Worm (Caenorhabditis elegans): ENCODE data around the gene ent-2.

ent-2 gene

ce11 chrX:15593366-15593765, 7.5 kb upstream of the ent-2 start:
- TF ChIP-seq nhr-237 (tag; optimal IDR thresholded peaks at IDR 0.05) (no peak), elt-3 (tag; optimal IDR thresholded peaks at IDR 0.05) (no peak), zag-1 (tag; optimal IDR thresholded peaks at IDR 0.05) (no peak), egl-27 (tag; optimal IDR thresholded peaks at IDR 0.05) (no peak), ceh-16 (tag; optimal IDR thresholded peaks at IDR 0.05) (no peak), unc-55 (GFP tag; optimal IDR thresholded peaks at IDR 0.05) (no peak), C34F6.9 (tag; optimal IDR thresholded peaks at IDR 0.05) (no peak), sma-9 (GFP tag; optimal IDR thresholded peaks at IDR 0.05) (no peak), sma-9 (tag; optimal IDR thresholded peaks at IDR 0.05) (no peak), mbf-1 (tag; optimal IDR thresholded peaks at IDR 0.05) (no peak), nhr-11 (tag; optimal IDR thresholded peaks at IDR 0.05) (no peak), ama-1 (optimal IDR thresholded peaks at IDR 0.05) (no peak), blmp-1 (tag; optimal IDR thresholded peaks at IDR 0.05; ENCODE audit: insufficient read depth) (no peak), nhr-77 (tag; optimal IDR thresholded peaks at IDR 0.05) (no peak), nhr-21 (tag; optimal IDR thresholded peaks at IDR 0.05) (no peak), sma-3 (GFP tag; optimal IDR thresholded peaks at IDR 0.05) (no peak), unc-62 (GFP tag; optimal IDR thresholded peaks at IDR 0.05) (no peak)

- no peak for TF ChIP-seq nhr-6 (tag; optimal IDR thresholded peaks at IDR 0.05)
- no peak for TF ChIP-seq zag-1 (tag; optimal IDR thresholded peaks at IDR 0.05)
- TF ChIP-seq nhr-237 (tag; optimal IDR thresholded peaks at IDR 0.05): no peak
- no peak for TF ChIP-seq C34F6.9 (tag; optimal IDR thresholded peaks at IDR 0.05)
- no peak for TF ChIP-seq ZK546.5 (tag; optimal IDR thresholded peaks at IDR 0.05)
- TF ChIP-seq elt-1 (tag; optimal IDR thresholded peaks at IDR 0.05): no peak
- no peak for TF ChIP-seq nhr-129 (tag; optimal IDR thresholded peaks at IDR 0.05)
- TF ChIP-seq ztf-4 (tag; optimal IDR thresholded peaks at IDR 0.05): no peak
- TF ChIP-seq peb-1 (tag; optimal IDR thresholded peaks at IDR 0.05): no peak
- no peak for TF ChIP-seq dmd-4 (tag; optimal IDR thresholded peaks at IDR 0.05)
- no peak for TF ChIP-seq egl-27 (tag; optimal IDR thresholded peaks at IDR 0.05)
Observed at ce11 chrX:15594019-15594418, 6.8 kb upstream of the ent-2 start.

- TF ChIP-seq nhr-129 (tag; optimal IDR thresholded peaks at IDR 0.05): no peak
- TF ChIP-seq zag-1 (tag; optimal IDR thresholded peaks at IDR 0.05): no peak
Observed at ce11 chrX:15597077-15597476, 3.8 kb upstream of the ent-2 start, which contains the start of gene K09A9.8. TSS of gene K09A9.8 (minus strand) at chrX:15597177.

- TF ChIP-seq fos-1 (tag; optimal IDR thresholded peaks at IDR 0.05) (peak; percentile 29), crh-2 (tag; optimal IDR thresholded peaks at IDR 0.05) (peak; percentile 48), nhr-12 (tag; optimal IDR thresholded peaks at IDR 0.05) (no peak), sma-9 (GFP tag; optimal IDR thresholded peaks at IDR 0.05) (peak; percentile 70), sma-9 (tag; optimal IDR thresholded peaks at IDR 0.05) (no peak)
Observed at ce11 chrX:15598661-15599384, 2.0 kb upstream of the ent-2 start.

DNA sequence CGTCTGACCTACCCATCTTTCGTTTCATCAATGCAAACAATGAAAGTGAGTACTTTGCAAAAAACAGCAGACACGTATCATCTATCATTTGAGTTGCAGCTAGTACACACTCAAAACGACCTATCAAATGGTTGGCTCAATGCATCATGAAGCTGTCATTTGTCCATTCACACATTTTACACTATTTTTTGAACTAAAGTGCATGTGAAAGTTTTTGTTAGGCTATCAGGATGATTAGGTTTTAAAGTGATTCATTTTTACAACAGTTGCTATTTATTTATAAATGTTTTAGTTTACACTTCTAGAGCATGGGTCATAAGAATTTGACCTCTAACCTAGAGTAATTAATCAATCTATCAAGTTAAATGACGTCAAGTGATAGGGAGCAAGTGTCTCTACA, 942 bp upstream of the ent-2 start:
- peak; percentile 31 for TF ChIP-seq sma-9 (GFP tag; optimal IDR thresholded peaks at IDR 0.05)
- no peak for TF ChIP-seq sma-9 (tag; optimal IDR thresholded peaks at IDR 0.05)
- no peak for TF ChIP-seq alr-1 (tag; optimal IDR thresholded peaks at IDR 0.05)
- TF ChIP-seq nhr-129 (tag; optimal IDR thresholded peaks at IDR 0.05): peak; percentile 56

DNA sequence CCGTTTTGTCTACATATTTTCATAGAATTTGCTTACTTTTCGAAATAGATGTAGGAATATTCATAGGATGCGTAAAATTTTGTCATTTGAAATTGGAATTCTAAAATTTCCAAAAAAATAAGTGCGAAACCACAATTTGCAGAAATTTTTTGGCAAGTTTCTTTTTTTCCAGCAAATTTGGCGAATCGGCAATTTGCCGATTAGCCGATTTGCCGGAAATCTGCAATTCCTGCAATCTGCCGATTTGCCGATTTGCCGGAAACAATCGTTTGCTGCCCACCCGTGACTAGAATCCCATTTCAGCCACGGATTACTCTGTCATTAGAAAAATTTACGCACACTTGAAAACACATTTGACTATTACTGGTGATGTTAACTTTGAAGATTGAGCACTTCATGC, 3.4 kb downstream of the ent-2 start:
- TF ChIP-seq ama-1 (optimal IDR thresholded peaks at IDR 0.05) (no peak), sma-9 (GFP tag; optimal IDR thresholded peaks at IDR 0.05) (peak; percentile 0), sma-9 (tag; optimal IDR thresholded peaks at IDR 0.05) (no peak)

DNA sequence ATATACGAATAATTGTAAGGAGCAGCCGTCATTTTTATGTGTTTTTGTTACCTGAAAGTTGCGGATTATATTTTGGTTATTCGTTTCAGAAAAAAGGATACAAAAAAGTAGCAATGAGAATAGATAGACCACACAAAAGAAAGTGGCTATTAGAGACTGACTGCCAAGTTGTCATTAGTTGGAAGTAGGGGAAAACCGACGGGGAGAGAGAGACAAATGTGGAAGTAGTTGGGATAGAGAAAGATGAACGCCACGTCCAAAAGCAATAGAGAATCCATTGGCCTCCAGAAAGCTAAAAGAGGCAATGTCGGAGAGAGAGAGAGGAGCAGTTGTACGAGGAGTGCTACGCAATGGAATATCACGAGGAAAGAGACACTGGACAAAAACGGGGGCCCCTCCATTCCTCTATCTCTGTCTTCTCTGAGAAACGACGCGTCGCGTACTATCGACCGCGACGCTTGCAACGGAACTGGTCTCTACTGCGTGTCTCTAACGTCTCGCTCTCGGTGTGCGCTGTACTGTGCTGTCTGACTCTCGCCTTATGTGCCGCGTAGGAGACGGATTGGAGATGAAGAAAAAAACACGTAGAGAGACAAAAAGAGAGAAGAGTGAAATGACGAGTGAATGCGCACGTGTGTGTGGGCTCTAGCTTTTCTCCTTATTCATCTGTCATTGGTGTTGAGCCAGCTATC, 5.9 kb downstream of the ent-2 start, which contains the start of gene rab-14:
TSS of gene rab-14 (minus strand) at position 51 of the 692 bp plus-strand sequence.
- TF ChIP-seq unc-62 (GFP tag; optimal IDR thresholded peaks at IDR 0.05) (no peak), F13H6.1 (tag; optimal IDR thresholded peaks at IDR 0.05) (peak; percentile 80), C34F6.9 (tag; optimal IDR thresholded peaks at IDR 0.05) (peak; percentile 61), unc-39 (tag; optimal IDR thresholded peaks at IDR 0.05) (no peak), sem-4 (tag; optimal IDR thresholded peaks at IDR 0.05) (peak; percentile 81), ztf-1 (GFP tag; conservative IDR thresholded peaks at IDR 0.05) (no peak), crh-2 (tag; optimal IDR thresholded peaks at IDR 0.05) (peak; percentile 76), nhr-12 (tag; optimal IDR thresholded peaks at IDR 0.05) (no peak), zag-1 (tag; optimal IDR thresholded peaks at IDR 0.05) (peak; percentile 84), sma-9 (GFP tag; optimal IDR thresholded peaks at IDR 0.05) (peak; percentile 51), sma-9 (tag; optimal IDR thresholded peaks at IDR 0.05) (no peak), nhr-21 (tag; optimal IDR thresholded peaks at IDR 0.05) (peak; percentile 70), elt-1 (tag; optimal IDR thresholded peaks at IDR 0.05) (no peak), nhr-25 (tag; optimal IDR thresholded peaks at IDR 0.05) (peak; percentile 52), skn-1 (tag; optimal IDR thresholded peaks at IDR 0.05) (no peak), ama-1 (optimal IDR thresholded peaks at IDR 0.05) (no peak), mab-5 (tag; optimal IDR thresholded peaks at IDR 0.05) (peak; percentile 41), elt-3 (tag; optimal IDR thresholded peaks at IDR 0.05) (no peak), ceh-82 (tag; optimal IDR thresholded peaks at IDR 0.05) (peak; percentile 27), mdl-1 (tag; optimal IDR thresholded peaks at IDR 0.05) (peak; percentile 59 to 94), nhr-77 (tag; optimal IDR thresholded peaks at IDR 0.05) (no peak), lin-39 (tag; optimal IDR thresholded peaks at IDR 0.05) (no peak)
